Fruit fly (Drosophila melanogaster) whole organism, adult: ENCODE measurements around the gene wfs1.

Experiments
- CG11617 ChIP-seq: fragments of 200-800 bp; sonication (Bioruptor generic); optimal IDR thresholded peaks from 2 replicates; lab custom pipeline; 2017; ENCODE audit warnings: mild to moderate bottlenecking, missing biosample characterization, missing genetic modification reagents, missing genetic modification characterization
- CG12768 ChIP-seq: fragments of 200-800 bp; sonication (Bioruptor generic); optimal IDR thresholded peaks from 2 replicates; lab custom pipeline; 2017; ENCODE audit warnings: missing biosample characterization, missing genetic modification characterization, mild to moderate bottlenecking, moderate library complexity, missing genetic modification reagents
- CG14711 ChIP-seq: fragments of 200-800 bp; sonication (Bioruptor generic); optimal IDR thresholded peaks from 2 replicates; lab custom pipeline; 2018; ENCODE audit warnings: missing biosample characterization, mild to moderate bottlenecking, missing genetic modification characterization, moderate library complexity
- CG1620 ChIP-seq: fragments of 200-800 bp; sonication (Bioruptor generic); optimal IDR thresholded peaks from 2 replicates; lab custom pipeline; 2016; ENCODE audit warnings: missing biosample characterization, missing genetic modification characterization
- CG33017 ChIP-seq: fragments of 200-800 bp; sonication (Bioruptor generic); optimal IDR thresholded peaks from 2 replicates; lab custom pipeline; 2018; ENCODE audit warnings: missing biosample characterization, mild to moderate bottlenecking, missing genetic modification characterization, moderate library complexity
- CG5204 ChIP-seq: fragments of 200-800 bp; sonication (Bioruptor generic); optimal IDR thresholded peaks from 2 replicates; lab custom pipeline; 2016; ENCODE audit warnings: missing biosample characterization, missing genetic modification characterization
- CG7045 ChIP-seq: fragments of 200-800 bp; sonication (Bioruptor generic); optimal IDR thresholded peaks from 2 replicates; lab custom pipeline; 2017; ENCODE audit warnings: missing biosample characterization, mild to moderate bottlenecking, missing genetic modification characterization
- CG7101 ChIP-seq: fragments of 200-800 bp; sonication (Bioruptor generic); optimal IDR thresholded peaks from 2 replicates; lab custom pipeline; 2018; ENCODE audit warnings: missing biosample characterization, mild to moderate bottlenecking, missing genetic modification characterization, moderate library complexity
- Clk ChIP-seq: fragments of 200-800 bp; sonication (Bioruptor generic); optimal IDR thresholded peaks from 2 replicates; lab custom pipeline; 2017; ENCODE audit warnings: missing biosample characterization, missing genetic modification characterization
- Crg-1 ChIP-seq: fragments of 200-800 bp; sonication (Bioruptor generic); optimal IDR thresholded peaks from 2 replicates; lab custom pipeline; 2016; ENCODE audit warnings: missing biosample characterization, missing genetic modification characterization
- Hr96 ChIP-seq: fragments of 200-800 bp; sonication (Bioruptor generic); optimal IDR thresholded peaks from 2 replicates; lab custom pipeline; 2016; ENCODE audit warnings: missing biosample characterization, missing genetic modification characterization
- Mnt ChIP-seq: fragments of 200-800 bp; sonication (Bioruptor generic); optimal IDR thresholded peaks from 2 replicates; lab custom pipeline; 2016; ENCODE audit warnings: missing biosample characterization, mild to moderate bottlenecking, missing genetic modification characterization
- bab1 ChIP-seq: fragments of 200-800 bp; sonication (Bioruptor generic); optimal IDR thresholded peaks from 3 replicates; lab custom pipeline; 2019; ENCODE audit warnings: missing biosample characterization, mild to moderate bottlenecking, missing genetic modification characterization, moderate library complexity
- cic ChIP-seq: fragments of 200-800 bp; sonication (Bioruptor generic); optimal IDR thresholded peaks from 2 replicates; lab custom pipeline; 2017; ENCODE audit warnings: missing biosample characterization, mild to moderate bottlenecking, missing genetic modification characterization, moderate library complexity
- cnc ChIP-seq, 2 experiments: fragments of >200 bp; optimal IDR thresholded peaks; 2 replicates each; lab custom pipeline; 2017
- kay ChIP-seq: fragments of 200-800 bp; sonication (Bioruptor generic); peaks from one replicate; lab custom pipeline; 2016; ENCODE audit warnings: missing biosample characterization, missing genetic modification characterization, borderline replicate concordance
- ovo ChIP-seq: fragments of 200-800 bp; sonication (Bioruptor generic); optimal IDR thresholded peaks from 2 replicates; lab custom pipeline; 2016; ENCODE audit warnings: missing biosample characterization, missing genetic modification characterization
- pad ChIP-seq: fragments of 200-800 bp; sonication (Bioruptor generic); optimal IDR thresholded peaks from 3 replicates; lab custom pipeline; 2017; ENCODE audit warnings: missing biosample characterization, missing genetic modification characterization, mild to moderate bottlenecking, moderate library complexity, missing genetic modification reagents
- tj ChIP-seq: fragments of 200-800 bp; sonication (Bioruptor generic); optimal IDR thresholded peaks from 3 replicates; lab custom pipeline; 2017; ENCODE audit warnings: missing biosample characterization, mild to moderate bottlenecking, missing genetic modification characterization, moderate library complexity
- toe ChIP-seq: fragments of 200-800 bp; sonication (Bioruptor generic); optimal IDR thresholded peaks from 2 replicates; lab custom pipeline; 2016; ENCODE audit warnings: missing biosample characterization, missing genetic modification characterization

The wfs1 gene

DNA sequence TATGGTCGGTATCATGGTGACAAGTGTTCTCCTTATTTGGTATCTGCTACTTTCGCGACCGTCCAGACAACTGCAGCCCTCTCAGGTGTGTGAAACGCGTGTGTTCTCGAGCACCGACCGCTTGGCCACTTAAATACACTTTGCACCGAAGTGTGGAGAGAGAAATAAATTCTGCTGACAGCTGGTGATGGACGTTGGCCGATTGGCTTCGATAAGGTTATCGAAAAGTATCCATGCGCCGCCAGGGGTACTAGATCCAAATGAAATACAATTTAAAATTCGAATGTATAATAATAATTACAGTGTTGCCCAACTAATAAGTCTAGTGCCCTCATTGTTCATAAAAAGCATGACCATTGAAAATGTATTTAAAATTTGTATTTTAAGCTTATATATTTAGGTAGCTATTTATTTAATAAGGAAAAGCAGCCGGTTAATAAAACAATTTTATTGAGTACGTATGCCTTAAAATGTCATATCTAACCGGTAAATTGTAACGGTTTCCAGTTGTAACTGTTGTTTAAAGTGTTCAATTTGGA lies 3.8 kb downstream of the wfs1 start, which contains the start of the genes Gclm and CG17625:
Gene Gclm (minus strand): TSS at position 175 of the 539 bp plus-strand sequence.
Gene CG17625 (plus strand): TSS at position 514 of the 539 bp plus-strand sequence.
- peak; percentile 55 for TF ChIP-seq Hr96
- no peak for TF ChIP-seq cnc (optimal IDR thresholded peaks at IDR 0.05; lab: Kevin White, UChicago)
- TF ChIP-seq kay (GFP tag; lab: Kevin White, UChicago): no peak
- TF ChIP-seq pad (GFP tag; lab: Kevin White, UChicago): peak; percentile 30
- peak; percentile 49 for TF ChIP-seq CG14711 (tag; lab: Kevin White, UChicago)
- peak; percentile 38 for TF ChIP-seq CG7045 (GFP tag; lab: Kevin White, UChicago)
- peak; percentile 86 for TF ChIP-seq Mnt (GFP tag; lab: Kevin White, UChicago)
- TF ChIP-seq CG5204: peak; percentile 52
- TF ChIP-seq cic (GFP tag; lab: Kevin White, UChicago): peak; percentile 50
- no peak for TF ChIP-seq Clk (GFP tag; lab: Kevin White, UChicago)
- peak; percentile 76 for TF ChIP-seq CG12768
- peak; percentile 46 for TF ChIP-seq tj (GFP tag; lab: Kevin White, UChicago)
- TF ChIP-seq CG11617: peak; percentile 45
- TF ChIP-seq ovo (GFP tag; lab: Kevin White, UChicago): peak; percentile 28
- TF ChIP-seq CG7101 (tag; lab: Kevin White, UChicago): peak; percentile 73
- TF ChIP-seq CG33017 (tag; lab: Kevin White, UChicago): peak; percentile 64
- peak; percentile 80 for TF ChIP-seq bab1
- no peak for TF ChIP-seq Crg-1 (GFP tag; lab: Kevin White, UChicago)
- TF ChIP-seq CG1620 (GFP tag; lab: Kevin White, UChicago): peak; percentile 38
- peak; percentile 59 for TF ChIP-seq toe (GFP tag; lab: Kevin White, UChicago)

DNA sequence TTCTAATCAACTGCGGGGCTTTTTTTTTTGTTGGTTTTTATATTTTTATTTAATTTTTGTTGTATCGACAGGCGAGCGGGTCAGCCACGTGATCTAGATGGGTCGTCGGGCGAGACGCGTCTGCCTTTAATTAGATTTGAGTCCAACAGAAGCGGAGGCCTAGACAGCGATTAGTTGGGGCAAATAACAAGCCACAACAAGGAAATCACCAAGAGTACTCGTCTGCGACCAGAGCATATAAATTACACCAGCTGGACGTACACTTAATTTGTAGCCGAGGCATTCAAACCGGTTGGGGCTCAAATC lies 5.3 kb downstream of the wfs1 start:
- TF ChIP-seq kay (GFP tag; lab: Kevin White, UChicago) (no peak), cnc (optimal IDR thresholded peaks at IDR 0.05; lab: Kevin White, UChicago) (no peak), CG1620 (GFP tag; lab: Kevin White, UChicago) (no peak), CG12768 (no peak), CG14711 (tag; lab: Kevin White, UChicago) (no peak), pad (GFP tag; lab: Kevin White, UChicago) (no peak), Mnt (GFP tag; lab: Kevin White, UChicago) (no peak)

DNA sequence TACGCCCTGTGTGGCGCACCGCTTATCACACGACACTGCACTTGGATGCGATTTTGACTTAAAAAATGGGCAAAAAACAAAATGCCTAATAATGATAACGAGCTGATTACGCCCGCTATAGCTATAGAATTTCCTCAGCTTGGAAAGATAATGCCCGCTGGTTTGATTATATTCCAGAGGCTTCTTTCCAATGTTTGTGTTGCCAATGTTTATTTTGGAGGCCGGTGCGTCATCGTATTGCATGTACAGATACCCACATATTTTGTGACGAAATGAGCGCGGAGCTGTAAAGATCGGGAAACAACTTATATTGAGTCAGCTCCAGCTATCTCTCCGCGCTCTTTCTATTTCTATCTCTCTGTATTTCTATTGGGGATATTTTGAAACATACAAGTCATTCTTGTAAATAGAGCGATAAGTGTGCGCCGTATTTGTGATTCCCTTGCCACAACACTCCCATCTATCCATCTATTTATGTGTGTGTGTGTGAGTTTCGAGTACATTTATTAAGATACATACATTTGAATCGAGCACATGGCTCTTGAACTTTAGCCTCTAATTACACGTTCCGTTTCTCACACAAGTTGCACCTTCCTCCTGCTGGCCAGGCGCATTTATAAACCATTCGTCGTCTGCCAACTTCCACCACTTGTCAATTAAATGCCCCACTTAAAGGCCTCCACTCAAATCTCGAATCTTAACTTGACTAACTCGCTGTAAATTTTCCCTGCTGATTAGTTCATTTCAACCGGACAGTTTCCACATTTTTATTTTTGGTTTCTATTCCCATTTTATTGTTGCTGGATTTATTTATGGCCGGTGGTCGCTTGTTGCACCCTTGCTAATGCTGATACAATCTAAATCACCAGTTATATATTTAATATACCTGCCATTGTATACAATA lies 5.9 kb downstream of the wfs1 start:
- TF ChIP-seq CG7101 (tag; lab: Kevin White, UChicago): peak; percentile 23
- TF ChIP-seq Mnt (GFP tag; lab: Kevin White, UChicago): peak; percentile 14
- peak; percentile 0 for TF ChIP-seq Clk (GFP tag; lab: Kevin White, UChicago)
- TF ChIP-seq CG7045 (GFP tag; lab: Kevin White, UChicago): peak; percentile 41
- TF ChIP-seq toe (GFP tag; lab: Kevin White, UChicago): no peak
- no peak for TF ChIP-seq tj (GFP tag; lab: Kevin White, UChicago)
- peak; percentile 21 for TF ChIP-seq Hr96
- no peak for TF ChIP-seq pad (GFP tag; lab: Kevin White, UChicago)
- peak; percentile 3 for TF ChIP-seq CG33017 (tag; lab: Kevin White, UChicago)
- peak; percentile 95 for TF ChIP-seq kay (GFP tag; lab: Kevin White, UChicago)
- no peak for TF ChIP-seq CG14711 (tag; lab: Kevin White, UChicago)
- peak; percentile 13 to 91 for TF ChIP-seq cnc (optimal IDR thresholded peaks at IDR 0.05; lab: Kevin White, UChicago)
- TF ChIP-seq Crg-1 (GFP tag; lab: Kevin White, UChicago): no peak
- no peak for TF ChIP-seq bab1
- TF ChIP-seq CG1620 (GFP tag; lab: Kevin White, UChicago): no peak
- no peak for TF ChIP-seq CG11617
- TF ChIP-seq cic (GFP tag; lab: Kevin White, UChicago): peak; percentile 73
- no peak for TF ChIP-seq CG5204
- TF ChIP-seq CG12768: peak; percentile 60
- TF ChIP-seq ovo (GFP tag; lab: Kevin White, UChicago): no peak

DNA sequence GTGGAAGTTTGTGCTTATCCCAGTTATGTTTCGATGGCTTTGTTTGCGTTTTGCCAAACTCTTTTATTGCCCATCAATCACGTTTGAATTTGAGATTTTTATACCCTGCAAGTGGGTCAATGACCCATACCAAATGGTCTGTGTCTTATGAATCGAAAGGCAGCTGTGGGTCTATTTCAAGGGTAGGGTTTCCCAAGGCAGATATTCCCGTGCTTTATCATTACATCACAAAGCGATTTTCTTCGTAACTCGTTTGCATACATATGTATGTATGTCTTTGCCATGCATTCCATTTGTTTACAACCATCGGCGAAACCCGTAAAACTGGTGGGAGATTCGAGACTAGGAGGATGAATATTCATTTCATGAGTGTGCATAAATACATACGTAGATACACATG lies 14.7 kb downstream of the wfs1 start:
- TF ChIP-seq kay (GFP tag; lab: Kevin White, UChicago): no peak

DNA sequence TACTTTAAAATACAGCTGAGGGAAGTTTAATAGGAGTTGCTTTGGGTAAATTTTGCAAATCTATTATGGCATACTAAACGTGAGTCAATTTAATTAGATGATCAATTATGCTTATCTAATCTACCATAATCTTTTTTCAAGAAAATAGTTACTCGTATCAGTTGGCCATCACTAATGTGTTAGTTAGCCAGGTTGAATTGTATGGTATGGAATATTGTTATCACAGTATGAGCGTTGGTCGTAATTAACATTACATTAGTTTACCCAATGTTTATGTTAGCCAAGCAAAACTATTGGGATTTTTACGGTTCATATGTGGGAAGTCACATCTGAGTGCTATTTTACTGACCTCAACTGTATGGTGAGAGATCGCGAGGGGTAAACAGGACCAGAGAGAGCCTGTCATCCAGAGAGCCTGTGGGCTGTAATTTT lies 16.6 kb downstream of the wfs1 start:
- no peak for TF ChIP-seq cnc (optimal IDR thresholded peaks at IDR 0.05; lab: Kevin White, UChicago)
- TF ChIP-seq kay (GFP tag; lab: Kevin White, UChicago): no peak
- TF ChIP-seq cic (GFP tag; lab: Kevin White, UChicago): no peak
- TF ChIP-seq Hr96: no peak
- no peak for TF ChIP-seq CG7101 (tag; lab: Kevin White, UChicago)
- TF ChIP-seq CG1620 (GFP tag; lab: Kevin White, UChicago): no peak
- TF ChIP-seq CG11617: no peak
- TF ChIP-seq pad (GFP tag; lab: Kevin White, UChicago): no peak
- no peak for TF ChIP-seq CG7045 (GFP tag; lab: Kevin White, UChicago)
- no peak for TF ChIP-seq CG12768
- no peak for TF ChIP-seq bab1
